Fruit fly (Drosophila melanogaster): ENCODE data around the gene Ubc4.
A peak's percentile ranks its signal among the peaks of the same experiment; 100 is the strongest.

The Ubc4 gene

DNA sequence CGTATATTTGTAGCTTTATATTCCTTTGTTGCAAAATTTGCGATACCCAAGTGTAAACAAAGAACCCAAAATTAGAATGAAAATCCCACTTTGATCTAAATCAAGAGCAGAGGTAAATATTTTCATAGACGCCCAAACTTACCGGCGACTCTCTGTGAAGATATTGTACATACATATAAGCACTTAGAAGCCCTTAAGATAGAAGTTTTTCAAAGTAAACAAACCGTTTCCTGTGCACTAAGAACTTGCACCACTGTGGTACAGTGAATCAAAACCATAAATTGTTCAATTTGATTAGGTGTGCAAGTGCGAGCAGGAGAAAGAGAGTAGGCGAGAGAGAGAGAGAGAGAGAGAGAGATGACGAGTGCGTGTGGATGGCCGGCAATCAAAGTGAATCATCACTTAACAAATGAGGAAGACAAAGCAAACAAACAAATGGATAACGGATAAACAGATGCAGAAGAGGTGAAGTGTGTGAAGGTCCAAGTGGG lies 20.1 kb upstream of the Ubc4 start (continued):
- TF ChIP-seq CG6163 (GFP tag; IDR thresholded peaks at IDR 0.05) (no peak), fd85E (GFP tag; optimal IDR thresholded peaks at IDR 0.05) (no peak), CG6808 (GFP tag; optimal IDR thresholded peaks at IDR 0.05) (no peak), CG11762 (GFP tag; optimal IDR thresholded peaks at IDR 0.05; ENCODE audit: insufficient read depth) (no peak), Sox14 (GFP tag; optimal IDR thresholded peaks at IDR 0.05) (peak; percentile 90), CG7368 (GFP tag; optimal IDR thresholded peaks at IDR 0.05) (no peak), ss (GFP tag; optimal IDR thresholded peaks at IDR 0.05) (peak in 1 of 2 experiments; percentile 67), CG8119 (GFP tag; IDR thresholded peaks at IDR 0.05) (no peak), Sox102F (GFP tag; optimal IDR thresholded peaks at IDR 0.05) (no peak)

DNA sequence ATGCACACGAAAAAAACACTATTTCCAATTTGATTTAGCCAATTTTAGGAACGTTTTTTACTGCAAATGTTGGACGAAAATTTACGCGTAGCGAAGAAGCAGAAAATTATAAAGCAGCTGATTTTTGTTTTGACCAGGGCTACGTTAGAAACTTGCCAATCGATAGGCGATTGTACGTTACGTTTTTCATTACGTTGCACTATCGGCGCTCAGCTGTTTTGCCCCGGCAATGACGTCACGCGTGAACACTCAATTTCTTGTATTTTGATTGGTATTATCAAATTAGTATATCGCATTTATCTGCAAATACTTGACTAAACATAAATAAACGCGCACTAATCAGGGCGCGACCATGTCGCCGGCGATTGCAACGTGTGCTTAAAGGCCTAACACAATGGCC lies 19.1 kb upstream of the Ubc4 start, which contains the start of the genes fry and CG16717:
TSS of gene fry (minus strand) at position 110 of the 400 bp plus-strand sequence.
TSS of gene CG16717 (plus strand) at position 208 of the 400 bp plus-strand sequence.
- TF ChIP-seq pdm3 (GFP tag; optimal IDR thresholded peaks at IDR 0.05) (no peak), CG1621 (tag; optimal IDR thresholded peaks at IDR 0.05) (no peak), vri (GFP tag; optimal IDR thresholded peaks at IDR 0.05) (peak; percentile 47), Eip78C (GFP tag) (peak; percentile 7)

DNA sequence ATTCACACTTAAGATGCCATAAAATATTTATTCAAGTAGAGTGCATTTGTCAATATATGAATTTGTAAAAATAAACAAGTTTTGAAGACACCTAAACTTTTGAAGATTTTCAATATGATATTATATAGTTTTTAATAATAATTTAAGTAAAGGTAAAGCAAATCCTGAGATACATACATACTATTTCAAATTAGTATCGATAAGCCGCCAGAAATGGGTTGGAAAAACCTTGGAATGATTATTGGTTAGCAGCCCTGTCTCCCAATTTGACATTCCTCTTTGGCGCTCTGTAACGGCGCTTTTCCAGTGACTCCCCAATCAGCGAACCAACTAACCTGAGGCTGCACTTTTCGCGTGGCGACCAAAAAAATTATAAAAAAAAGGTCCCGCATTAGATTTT lies 17.2 kb upstream of the Ubc4 start, which contains the start of gene alphaTub67C:
TSS of gene alphaTub67C (plus strand) at position 301 of the 400 bp plus-strand sequence.
- TF ChIP-seq cyc (GFP tag; optimal IDR thresholded peaks at IDR 0.05) (no peak), CG11902 (GFP tag; optimal IDR thresholded peaks at IDR 0.05) (no peak), CG3032 (tag; optimal IDR thresholded peaks at IDR 0.05) (no peak), CG15336 (GFP tag; IDR thresholded peaks at IDR 0.05) (no peak), CG6792 (GFP tag; optimal IDR thresholded peaks at IDR 0.05) (no peak), CG16779 (tag; optimal IDR thresholded peaks at IDR 0.05) (no peak), CG8119 (GFP tag; IDR thresholded peaks at IDR 0.05) (no peak), svp (GFP tag) (no peak), Ets21C (GFP tag; optimal IDR thresholded peaks at IDR 0.05) (no peak), CG4318 (GFP tag; optimal IDR thresholded peaks at IDR 0.05) (no peak), salr (GFP tag; optimal IDR thresholded peaks at IDR 0.05) (no peak), Gug (GFP tag; IDR thresholded peaks at IDR 0.05) (no peak), CG1621 (tag; optimal IDR thresholded peaks at IDR 0.05) (no peak), CG11294 (GFP tag; IDR thresholded peaks at IDR 0.05) (no peak), Eip78C (GFP tag) (no peak), Hr39 (GFP tag; optimal IDR thresholded peaks at IDR 0.05) (no peak)

DNA sequence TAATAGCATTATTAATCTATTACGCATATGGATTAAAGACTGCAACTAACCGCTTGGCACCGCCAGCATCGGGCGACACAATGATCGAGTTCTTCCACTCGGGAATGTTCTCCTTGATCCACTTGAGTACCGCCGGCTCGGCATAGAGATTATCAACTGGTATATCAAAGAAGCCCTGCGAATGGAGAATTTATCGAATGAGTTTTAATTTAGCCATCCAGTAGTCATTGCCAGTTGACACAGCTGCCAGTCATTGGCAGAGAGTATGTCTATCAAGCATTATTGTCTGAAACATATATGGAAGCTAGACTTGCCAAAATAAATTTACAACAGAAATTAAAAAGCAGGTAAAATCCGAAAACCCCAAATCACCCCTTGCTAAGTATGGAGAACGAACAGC lies 13.3 kb upstream of the Ubc4 start, which contains the start of gene CG16719:
TSS of gene CG16719 (plus strand) at position 301 of the 400 bp plus-strand sequence.
- TF ChIP-seq Sox102F (GFP tag; optimal IDR thresholded peaks at IDR 0.05) (no peak), achi (GFP tag; optimal IDR thresholded peaks at IDR 0.05) (no peak)

DNA sequence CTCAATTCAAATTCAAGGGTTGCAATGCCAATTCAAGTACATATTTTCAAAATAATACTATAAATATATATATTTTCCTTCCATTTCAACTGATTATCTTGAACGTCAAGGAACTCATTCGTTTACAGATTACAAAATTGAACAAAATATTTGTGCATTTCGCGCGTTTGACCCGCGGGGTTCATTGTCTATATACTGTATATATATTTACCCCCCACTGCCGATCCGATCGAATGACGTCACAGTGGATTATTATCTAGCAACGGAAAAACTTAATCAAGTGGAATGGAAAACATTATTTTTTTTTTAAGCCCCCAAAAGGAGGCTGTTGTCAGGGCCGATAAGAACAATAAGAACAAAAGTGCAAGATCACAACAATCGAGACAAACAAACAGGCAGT lies 10.6 kb upstream of the Ubc4 start:
- TF ChIP-seq svp (GFP tag) (peak; percentile 95), Hr4 (GFP tag; optimal IDR thresholded peaks at IDR 0.05) (no peak), CG9139 (GFP tag; optimal IDR thresholded peaks at IDR 0.05) (no peak)

DNA sequence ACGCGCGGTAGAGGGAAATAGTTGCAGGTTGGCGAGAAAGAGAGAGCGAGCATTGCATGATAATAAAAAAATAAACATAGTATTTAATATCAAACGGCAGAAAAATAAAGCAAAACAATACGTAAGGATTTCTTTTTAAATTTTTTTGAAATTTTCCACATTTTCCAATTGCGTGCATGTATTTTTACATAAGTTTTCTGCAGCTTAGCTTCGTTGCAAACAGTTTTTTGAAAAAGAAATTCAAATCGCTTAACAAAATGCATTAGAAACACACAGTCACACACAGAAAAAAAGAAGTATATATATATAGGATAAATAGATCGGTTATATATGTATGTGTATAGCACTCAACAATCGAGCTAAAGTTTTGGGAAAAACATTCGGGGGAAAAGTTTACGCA lies 9.5 kb upstream of the Ubc4 start:
- TF ChIP-seq Sox14 (GFP tag; optimal IDR thresholded peaks at IDR 0.05), result no peak
- no peak for TF ChIP-seq vri (GFP tag; optimal IDR thresholded peaks at IDR 0.05)
- TF ChIP-seq CG6854 (GFP tag; optimal IDR thresholded peaks at IDR 0.05), result no peak
- no peak for TF ChIP-seq CG3032 (tag; optimal IDR thresholded peaks at IDR 0.05)
- TF ChIP-seq Hr4 (GFP tag; optimal IDR thresholded peaks at IDR 0.05), result no peak
- no peak for TF ChIP-seq pdm3 (GFP tag; optimal IDR thresholded peaks at IDR 0.05)

Measured in whole organism, prepupa.